Fruit fly (Drosophila melanogaster) whole organism: Measurements from ENCODE around the gene tadr.

Experiments used
- CG8478 ChIP-seq: fragments of >200 bp; optimal IDR thresholded peaks from 2 replicates; lab custom pipeline; 2018; ENCODE audit warnings: inconsistent platforms
- Dll ChIP-seq: fragments of >200 bp; optimal IDR thresholded peaks from 2 replicates; lab custom pipeline; 2017
- EcR ChIP-seq, 2 experiments: fragments of >200 bp; optimal IDR thresholded peaks; 2 replicates each; lab custom pipeline; 2017; ENCODE audit warnings: missing biosample characterization in 2 of 2, missing genetic modification characterization in 2 of 2, missing genetic modification reagents in 2 of 2
- pan ChIP-seq: fragments of >200 bp; optimal IDR thresholded peaks from 2 replicates; lab custom pipeline; 2017
- psq ChIP-seq: fragments of >200 bp; optimal IDR thresholded peaks from 2 replicates; lab custom pipeline; 2017
- usp ChIP-seq: fragments of >200 bp; optimal IDR thresholded peaks from 2 replicates; lab custom pipeline; 2017; ENCODE audit warnings: missing biosample characterization, missing genetic modification characterization, mixed read lengths

Gene tadr

DNA sequence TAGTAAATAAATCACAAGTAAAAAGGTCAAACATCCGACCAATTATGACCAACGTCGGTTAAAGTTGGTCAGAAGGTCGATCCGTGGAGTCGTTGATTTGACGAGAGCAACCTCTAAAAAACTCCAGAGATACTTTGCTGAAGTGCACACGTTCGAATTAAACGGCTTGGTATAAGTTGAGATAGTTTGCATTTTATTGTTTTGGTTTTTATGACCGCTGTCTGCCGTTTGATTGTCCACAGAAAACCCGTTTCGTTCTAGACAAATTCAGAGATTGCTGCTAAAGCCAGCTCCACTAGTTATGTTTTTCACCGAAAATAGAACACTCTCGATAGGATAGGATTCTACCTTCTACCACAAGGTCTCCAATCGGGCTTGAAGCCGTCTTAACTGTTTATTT, 1.4 kb upstream of the tadr start:
- no peak for TF ChIP-seq pan
- no peak for TF ChIP-seq usp (GFP tag; lab: Kevin White, UChicago)
- TF ChIP-seq psq = no peak
- no peak for TF ChIP-seq EcR (GFP tag; optimal IDR thresholded peaks at IDR 0.05; lab: Kevin White, UChicago)
- TF ChIP-seq Dll (lab: Kevin White, UChicago) = no peak
- TF ChIP-seq CG8478 (lab: Kevin White, UChicago) = no peak

- TF ChIP-seq Dll (lab: Kevin White, UChicago) (no peak), usp (GFP tag; lab: Kevin White, UChicago) (no peak), CG8478 (lab: Kevin White, UChicago) (no peak), EcR (GFP tag; optimal IDR thresholded peaks at IDR 0.05; lab: Kevin White, UChicago) (no peak), psq (no peak), pan (no peak)
Observed at dm6 chr2L:21077849-21078248, 2.6 kb downstream of the tadr start.

dm6 chr2L:21082444-21083201, 7.4 kb downstream of the tadr start, which contains the start of gene CG33511:
CG33511 (minus strand) TSS chr2L:21082494.
- TF ChIP-seq psq = no peak
- TF ChIP-seq pan = no peak
- no peak for TF ChIP-seq usp (GFP tag; lab: Kevin White, UChicago)
- TF ChIP-seq CG8478 (lab: Kevin White, UChicago) = no peak
- TF ChIP-seq EcR (GFP tag; optimal IDR thresholded peaks at IDR 0.05; lab: Kevin White, UChicago) = no peak
- no peak for TF ChIP-seq Dll (lab: Kevin White, UChicago)

dm6 chr2L:21084268-21084667, 9.1 kb downstream of the tadr start, which contains the start of gene CG33510:
CG33510 (minus strand) TSS chr2L:21084326.
- TF ChIP-seq EcR (GFP tag; optimal IDR thresholded peaks at IDR 0.05; lab: Kevin White, UChicago) = no peak
- TF ChIP-seq pan = no peak
- TF ChIP-seq usp (GFP tag; lab: Kevin White, UChicago) = no peak
- TF ChIP-seq psq = no peak
- no peak for TF ChIP-seq CG8478 (lab: Kevin White, UChicago)
- TF ChIP-seq Dll (lab: Kevin White, UChicago) = no peak

DNA sequence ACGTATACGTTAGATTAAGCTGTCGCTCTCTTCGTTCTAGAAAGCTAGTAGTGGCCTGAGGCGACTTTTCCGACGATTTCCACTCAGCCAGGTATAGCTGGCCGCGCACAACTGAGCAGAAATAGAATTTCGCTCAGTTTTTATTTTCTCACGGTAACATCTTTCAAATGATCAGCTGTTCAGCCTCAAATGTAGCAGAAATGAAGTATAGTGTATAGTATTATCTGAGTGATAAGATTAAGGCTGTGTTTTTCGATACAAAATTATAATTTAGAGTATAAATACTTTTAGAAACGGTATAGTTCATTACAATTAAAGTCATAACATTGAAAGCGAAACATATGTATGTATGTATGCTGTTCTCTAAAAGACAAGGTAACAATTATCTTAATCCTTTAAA, 11.2 kb downstream of the tadr start, which contains the start of gene CG33509:
TSS of gene CG33509 (minus strand) at position 101 of the 400 bp plus-strand sequence.
- TF ChIP-seq Dll (lab: Kevin White, UChicago) = no peak
- TF ChIP-seq EcR (GFP tag; optimal IDR thresholded peaks at IDR 0.05; lab: Kevin White, UChicago) = no peak
- no peak for TF ChIP-seq usp (GFP tag; lab: Kevin White, UChicago)
- no peak for TF ChIP-seq psq
- no peak for TF ChIP-seq CG8478 (lab: Kevin White, UChicago)
- no peak for TF ChIP-seq pan

dm6 chr2L:21088651-21089050, 13.4 kb downstream of the tadr start, which contains the start of gene ppk13:
ppk13 (minus strand) TSS chr2L:21088751.
- TF ChIP-seq psq = no peak
- TF ChIP-seq usp (GFP tag; lab: Kevin White, UChicago) = no peak
- TF ChIP-seq pan = no peak
- no peak for TF ChIP-seq CG8478 (lab: Kevin White, UChicago)
- TF ChIP-seq EcR (GFP tag; optimal IDR thresholded peaks at IDR 0.05; lab: Kevin White, UChicago) = no peak
- no peak for TF ChIP-seq Dll (lab: Kevin White, UChicago)

- TF ChIP-seq usp (GFP tag; lab: Kevin White, UChicago) (no peak), pan (no peak), EcR (GFP tag; optimal IDR thresholded peaks at IDR 0.05; lab: Kevin White, UChicago) (no peak), Dll (lab: Kevin White, UChicago) (no peak), CG8478 (lab: Kevin White, UChicago) (no peak), psq (no peak)
Observed at dm6 chr2L:21089075-21089474, 13.9 kb downstream of the tadr start, which contains the start of gene CG9259. CG9259 (plus strand) TSS chr2L:21089375.

- no peak for TF ChIP-seq psq
- no peak for TF ChIP-seq Dll (lab: Kevin White, UChicago)
- TF ChIP-seq pan = no peak
- no peak for TF ChIP-seq CG8478 (lab: Kevin White, UChicago)
- TF ChIP-seq usp (GFP tag; lab: Kevin White, UChicago) = no peak
- no peak for TF ChIP-seq EcR (GFP tag; optimal IDR thresholded peaks at IDR 0.05; lab: Kevin White, UChicago)
Observed at dm6 chr2L:21090958-21091357, 15.8 kb downstream of the tadr start, which contains the start of gene CG14397. CG14397 (plus strand) TSS chr2L:21091227.

- TF ChIP-seq Dll (lab: Kevin White, UChicago) (no peak), EcR (GFP tag; optimal IDR thresholded peaks at IDR 0.05; lab: Kevin White, UChicago) (no peak), usp (GFP tag; lab: Kevin White, UChicago) (no peak), psq (no peak), CG8478 (lab: Kevin White, UChicago) (no peak), pan (no peak)
Observed at dm6 chr2L:21096448-21096994, 21.3 kb downstream of the tadr start, which contains the start of gene CG34136. CG34136 (plus strand) TSS chr2L:21096922.

DNA sequence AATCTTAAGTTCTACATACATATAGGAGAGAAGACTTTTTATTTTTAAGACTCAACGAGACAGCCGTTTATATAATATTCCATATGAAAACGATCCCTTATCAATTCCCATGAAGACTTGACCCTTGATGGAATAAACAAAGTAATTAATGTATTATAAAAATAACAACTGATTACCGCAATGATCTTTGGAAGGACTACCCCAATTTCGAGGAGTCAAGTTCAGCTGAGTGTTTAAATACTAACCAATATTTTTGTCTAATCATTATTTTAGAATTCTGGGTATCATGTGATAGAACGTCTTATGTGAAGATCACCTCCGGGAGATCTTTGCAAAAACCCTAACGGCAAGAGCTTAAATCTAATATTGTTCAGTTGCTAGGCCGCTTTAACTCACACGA, 22.6 kb downstream of the tadr start:
- TF ChIP-seq usp (GFP tag; lab: Kevin White, UChicago) (no peak), pan (no peak), CG8478 (lab: Kevin White, UChicago) (no peak), EcR (GFP tag; optimal IDR thresholded peaks at IDR 0.05; lab: Kevin White, UChicago) (no peak), Dll (lab: Kevin White, UChicago) (no peak), psq (no peak)

- no peak for TF ChIP-seq psq
- no peak for TF ChIP-seq CG8478 (lab: Kevin White, UChicago)
- no peak for TF ChIP-seq pan
- TF ChIP-seq EcR (GFP tag; optimal IDR thresholded peaks at IDR 0.05; lab: Kevin White, UChicago) = no peak
- no peak for TF ChIP-seq usp (GFP tag; lab: Kevin White, UChicago)
- no peak for TF ChIP-seq Dll (lab: Kevin White, UChicago)
Observed at dm6 chr2L:21102399-21103108, 27.3 kb downstream of the tadr start, which contains the start of gene CG9257. CG9257 (plus strand) TSS chr2L:21102743.
